Fruit fly (Drosophila melanogaster): ENCODE measurements around the gene kst.
A peak's percentile ranks its signal among the peaks of the same experiment; 100 is the strongest.

kst gene

DNA sequence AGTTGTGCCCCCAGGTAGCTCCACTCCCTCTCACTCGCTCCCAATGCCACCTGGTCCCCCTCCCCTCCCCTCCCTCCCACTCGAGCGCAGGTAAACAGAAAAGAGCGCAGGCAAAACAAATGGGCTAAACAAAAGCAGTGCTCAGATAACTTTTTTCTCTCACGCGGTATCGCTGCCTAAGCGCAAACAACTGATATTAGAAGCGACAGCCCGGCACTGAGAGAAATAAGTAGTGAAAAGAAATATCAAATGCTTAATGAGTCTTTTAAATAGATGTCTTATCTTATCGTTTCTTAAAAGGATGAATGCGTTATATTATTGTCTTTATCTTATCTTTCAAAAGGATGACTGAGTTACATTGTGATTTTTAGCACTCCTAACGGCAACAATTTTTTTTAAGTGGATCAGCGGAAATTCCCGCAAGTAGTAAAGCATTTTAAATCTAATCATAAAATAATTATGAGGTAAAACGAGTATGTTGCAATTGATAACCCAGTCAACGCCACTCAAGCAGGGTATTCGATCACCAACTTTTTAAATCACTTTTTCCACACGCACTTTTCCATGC, 35.4 kb upstream of the kst start (continued):
- peak; percentile 94 for TF ChIP-seq CG11695 (GFP tag; IDR thresholded peaks at IDR 0.05)
- peak; percentile 52 for TF ChIP-seq CG30020 (tag; optimal IDR thresholded peaks at IDR 0.05)
- TF ChIP-seq CG4328 (GFP tag; optimal IDR thresholded peaks at IDR 0.05), result peak; percentile 79
- TF ChIP-seq Poxn (GFP tag; IDR thresholded peaks at IDR 0.05), result peak; percentile 70
- peak; percentile 95 for TF ChIP-seq CG12391 (tag; optimal IDR thresholded peaks at IDR 0.05)
- peak; percentile 59 for TF ChIP-seq HmgD (GFP tag; optimal IDR thresholded peaks at IDR 0.05)
- peak; percentile 93 for TF ChIP-seq gcm (GFP tag; optimal IDR thresholded peaks at IDR 0.05)
- TF ChIP-seq Spps (tag; optimal IDR thresholded peaks at IDR 0.05), result peak; percentile 71
- peak; percentile 53 for TF ChIP-seq CG4282 (GFP tag; optimal IDR thresholded peaks at IDR 0.05)
- peak; percentile 74 for TF ChIP-seq btn (GFP tag; optimal IDR thresholded peaks at IDR 0.05)

DNA sequence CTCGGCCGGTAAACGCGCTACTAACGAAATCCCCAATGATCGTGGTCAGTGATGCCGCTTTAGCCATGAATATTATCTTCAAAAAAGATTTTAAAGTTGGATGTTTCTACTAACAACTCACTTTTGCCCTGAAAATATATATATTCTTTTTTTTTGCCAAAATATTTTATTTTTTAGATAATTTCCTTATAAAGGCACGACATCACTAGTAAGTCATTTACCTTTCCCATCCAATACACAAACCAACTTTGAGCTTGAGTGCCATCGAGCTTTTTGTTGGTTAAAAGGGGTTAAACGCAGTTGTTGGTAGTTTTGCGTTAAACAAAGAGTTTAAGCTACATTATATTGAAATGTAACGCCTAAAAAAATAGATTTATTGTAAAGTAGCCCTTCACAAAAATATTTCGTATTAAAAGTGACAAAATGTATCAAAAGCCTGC, 33.6 kb upstream of the kst start, which contains the start of gene CG14968:
Gene CG14968, minus strand, starts transcription at position 26 of the 440 bp plus-strand sequence.
- TF ChIP-seq ranshi (GFP tag; IDR thresholded peaks at IDR 0.05) (peak; percentile 97), Vsx1 (GFP tag; optimal IDR thresholded peaks at IDR 0.05) (peak; percentile 55), otp (GFP tag; IDR thresholded peaks at IDR 0.05) (peak; percentile 93), CG30403 (GFP tag; optimal IDR thresholded peaks at IDR 0.05) (peak; percentile 93), mam (GFP tag; optimal IDR thresholded peaks at IDR 0.05) (peak; percentile 89), Hr78 (GFP tag; optimal IDR thresholded peaks at IDR 0.05) (peak in 1 of 2 experiments; percentile 78), Dfd (GFP tag; optimal IDR thresholded peaks at IDR 0.05) (no peak), HmgZ (tag; optimal IDR thresholded peaks at IDR 0.05) (peak; percentile 93), H2.0 (GFP tag; IDR thresholded peaks at IDR 0.05) (peak; percentile 96), ham (GFP tag; IDR thresholded peaks at IDR 0.05) (peak; percentile 81), ttk (GFP tag; IDR thresholded peaks at IDR 0.05) (peak; percentile 96), knrl (GFP tag; IDR thresholded peaks at IDR 0.05; ENCODE audit: partially characterized antibody) (no peak), CG13296 (GFP tag; optimal IDR thresholded peaks at IDR 0.05) (peak; percentile 93), CG15011 (GFP tag; optimal IDR thresholded peaks at IDR 0.05) (peak; percentile 88), CG7556 (GFP tag; optimal IDR thresholded peaks at IDR 0.05) (peak; percentile 86), jigr1 (GFP tag; IDR thresholded peaks at IDR 0.05) (peak; percentile 85), wdn (GFP tag; IDR thresholded peaks at IDR 0.05) (peak; percentile 92), bowl (GFP tag; IDR thresholded peaks at IDR 0.05) (peak; percentile 95), CG11723 (GFP tag; optimal IDR thresholded peaks at IDR 0.05) (peak; percentile 86), dpn (GFP tag; optimal IDR thresholded peaks at IDR 0.05) (peak; percentile 87 to 94), crol (GFP tag; IDR thresholded peaks at IDR 0.05) (peak; percentile 70), inv (GFP tag; IDR thresholded peaks at IDR 0.05; ENCODE audit: partially characterized antibody) (no peak), sc (optimal IDR thresholded peaks at IDR 0.05) (no peak), sc (GFP tag; optimal IDR thresholded peaks at IDR 0.05) (peak; percentile 81), CG2678 (tag; optimal IDR thresholded peaks at IDR 0.05) (peak; percentile 97), abd-A (tag; optimal IDR thresholded peaks at IDR 0.05) (no peak), run (tag; optimal IDR thresholded peaks at IDR 0.05) (peak; percentile 72), Gsc (GFP tag; IDR thresholded peaks at IDR 0.05) (peak; percentile 68), zf30C (GFP tag; optimal IDR thresholded peaks at IDR 0.05) (no peak), Sry-δ (GFP tag; optimal IDR thresholded peaks at IDR 0.05) (peak; percentile 36), CG31224 (GFP tag; IDR thresholded peaks at IDR 0.05) (peak; percentile 93), Dip2 (GFP tag; IDR thresholded peaks at IDR 0.05) (no peak), Ets97D (GFP tag; optimal IDR thresholded peaks at IDR 0.05) (peak; percentile 29), CG16815 (GFP tag; optimal IDR thresholded peaks at IDR 0.05) (peak; percentile 75), CG13287 (GFP tag; IDR thresholded peaks at IDR 0.05; ENCODE audit: partially characterized antibody) (no peak), CG5953 (GFP tag; IDR thresholded peaks at IDR 0.05) (peak; percentile 91), HHEX (GFP tag; optimal IDR thresholded peaks at IDR 0.05) (peak; percentile 94), CG10565 (GFP tag; optimal IDR thresholded peaks at IDR 0.05) (peak; percentile 62), CG17612 (GFP tag; IDR thresholded peaks at IDR 0.05) (peak; percentile 87), Ravus (GFP tag; IDR thresholded peaks at IDR 0.05) (peak; percentile 86)
